Worm (Caenorhabditis elegans): ENCODE measurements around the gene pot-2.

pot-2 gene

DNA sequence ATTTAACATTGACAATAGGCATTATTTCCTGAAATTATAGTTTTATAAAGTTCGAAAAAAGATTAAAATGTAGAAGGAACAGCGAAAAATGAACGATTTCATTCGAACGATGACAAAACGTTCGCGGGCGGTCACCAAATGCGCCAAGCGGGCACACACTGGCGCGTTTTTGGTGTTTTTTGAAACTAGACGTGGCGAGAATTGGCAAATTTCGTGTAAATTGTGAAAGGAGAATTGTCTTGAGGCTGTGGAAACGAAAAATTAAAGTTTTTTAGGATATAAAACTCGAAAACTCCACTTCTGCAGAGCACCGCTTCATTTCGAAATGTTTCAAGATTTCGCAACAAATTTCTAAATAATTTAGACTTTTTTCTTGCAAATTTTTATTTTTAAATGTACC is 35.3 kb upstream of the pot-2 start, which contains the start of gene usp-14 (continued):
- no peak for TF ChIP-seq egl-27 (tag; optimal IDR thresholded peaks at IDR 0.05)
- TF ChIP-seq elt-1 (tag; optimal IDR thresholded peaks at IDR 0.05), result no peak
- peak; percentile 55 for TF ChIP-seq lin-15B (tag; optimal IDR thresholded peaks at IDR 0.05)
- no peak for TF ChIP-seq nhr-67 (tag; optimal IDR thresholded peaks at IDR 0.05)
- no peak for TF ChIP-seq R02D3.7 (tag; optimal IDR thresholded peaks at IDR 0.05)
- TF ChIP-seq ztf-11 (tag; optimal IDR thresholded peaks at IDR 0.05), result no peak
- no peak for TF ChIP-seq ceh-28 (tag; optimal IDR thresholded peaks at IDR 0.05)
- TF ChIP-seq ZK546.5 (tag; optimal IDR thresholded peaks at IDR 0.05), result no peak
- TF ChIP-seq unc-39 (tag; optimal IDR thresholded peaks at IDR 0.05), result no peak
- no peak for TF ChIP-seq fkh-2 (tag; optimal IDR thresholded peaks at IDR 0.05)
- TF ChIP-seq nhr-25 (tag; optimal IDR thresholded peaks at IDR 0.05), result peak; percentile 48
- TF ChIP-seq nhr-43 (tag; optimal IDR thresholded peaks at IDR 0.05; ENCODE audit: poor library complexity, severe bottlenecking), result peak; percentile 27
- no peak for TF ChIP-seq ceh-9 (tag; optimal IDR thresholded peaks at IDR 0.05)
- no peak for TF ChIP-seq sea-2 (GFP tag; optimal IDR thresholded peaks at IDR 0.05)
- no peak for TF ChIP-seq mdl-1 (tag; optimal IDR thresholded peaks at IDR 0.05)
- no peak for TF ChIP-seq ceh-16 (tag; optimal IDR thresholded peaks at IDR 0.05)
- TF ChIP-seq snpc-4 (tag; optimal IDR thresholded peaks at IDR 0.05), result peak; percentile 74
- no peak for TF ChIP-seq eor-1 (tag; optimal IDR thresholded peaks at IDR 0.05)
- TF ChIP-seq ama-1 (optimal IDR thresholded peaks at IDR 0.05), result no peak
- TF ChIP-seq nhr-76 (tag; optimal IDR thresholded peaks at IDR 0.05), result no peak
- TF ChIP-seq elt-2 (tag; optimal IDR thresholded peaks at IDR 0.05), result peak; percentile 13
- TF ChIP-seq skn-1 (tag; optimal IDR thresholded peaks at IDR 0.05), result peak; percentile 77
- peak; percentile 29 for TF ChIP-seq nhr-23 (tag; optimal IDR thresholded peaks at IDR 0.05)
- TF ChIP-seq nhr-77 (tag; optimal IDR thresholded peaks at IDR 0.05), result peak; percentile 28
- no peak for TF ChIP-seq fos-1 (tag; optimal IDR thresholded peaks at IDR 0.05)
- no peak for TF ChIP-seq nhr-12 (tag; optimal IDR thresholded peaks at IDR 0.05)
- TF ChIP-seq jun-1 (tag; optimal IDR thresholded peaks at IDR 0.05), result no peak
- TF ChIP-seq mml-1 (tag; optimal IDR thresholded peaks at IDR 0.05), result no peak
- TF ChIP-seq fkh-10 (GFP tag; optimal IDR thresholded peaks at IDR 0.05), result no peak
- TF ChIP-seq nhr-28 (tag; optimal IDR thresholded peaks at IDR 0.05), result no peak

DNA sequence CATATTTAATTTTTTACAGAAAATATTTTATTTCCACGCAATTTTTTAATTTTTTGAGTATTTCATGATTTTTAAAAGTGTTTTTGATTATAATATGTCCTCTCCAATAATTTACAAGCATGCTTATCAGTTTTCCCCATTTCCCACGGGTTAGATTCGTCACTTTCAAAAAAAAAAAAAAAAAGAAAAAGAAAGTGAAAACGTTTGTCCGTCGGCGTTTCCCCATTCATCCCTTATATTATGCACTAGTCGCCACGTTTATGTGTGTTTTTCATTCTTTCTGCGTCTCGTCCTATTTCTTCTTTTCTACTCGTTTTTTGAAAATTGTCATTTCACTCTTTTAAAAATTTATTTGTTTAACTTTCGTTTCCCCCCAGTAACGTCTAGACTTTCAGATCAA is 34.6 kb upstream of the pot-2 start, which contains the start of gene vnut-1:
vnut-1 (plus strand) TSS at position 396 of the 400 bp plus-strand sequence.
- TF ChIP-seq zag-1 (tag; optimal IDR thresholded peaks at IDR 0.05) (no peak), nhr-23 (tag; optimal IDR thresholded peaks at IDR 0.05) (peak; percentile 63), unc-62 (GFP tag; optimal IDR thresholded peaks at IDR 0.05) (no peak), nhr-76 (tag; optimal IDR thresholded peaks at IDR 0.05) (no peak), nhr-25 (tag; optimal IDR thresholded peaks at IDR 0.05) (peak; percentile 9), ceh-9 (tag; optimal IDR thresholded peaks at IDR 0.05) (no peak), ztf-4 (tag; optimal IDR thresholded peaks at IDR 0.05) (no peak), snpc-4 (tag; optimal IDR thresholded peaks at IDR 0.05) (peak; percentile 60), lin-15B (tag; optimal IDR thresholded peaks at IDR 0.05) (peak; percentile 9), sea-2 (GFP tag; optimal IDR thresholded peaks at IDR 0.05) (no peak), hmg-11 (tag; optimal IDR thresholded peaks at IDR 0.05) (peak; percentile 38), nfya-1 (tag; optimal IDR thresholded peaks at IDR 0.05; ENCODE audit: insufficient read depth) (peak; percentile 24), daf-12 (tag; optimal IDR thresholded peaks at IDR 0.05) (no peak), nhr-28 (tag; optimal IDR thresholded peaks at IDR 0.05) (no peak), ceh-82 (tag; optimal IDR thresholded peaks at IDR 0.05) (no peak), ama-1 (optimal IDR thresholded peaks at IDR 0.05) (no peak), ceh-16 (tag; optimal IDR thresholded peaks at IDR 0.05) (no peak), elt-2 (tag; optimal IDR thresholded peaks at IDR 0.05) (peak; percentile 80), nhr-67 (tag; optimal IDR thresholded peaks at IDR 0.05) (no peak), ZK546.5 (tag; optimal IDR thresholded peaks at IDR 0.05) (no peak), elt-3 (tag; optimal IDR thresholded peaks at IDR 0.05) (no peak), nhr-77 (tag; optimal IDR thresholded peaks at IDR 0.05) (no peak), nhr-43 (tag; optimal IDR thresholded peaks at IDR 0.05; ENCODE audit: poor library complexity, severe bottlenecking) (peak; percentile 29), pqm-1 (tag; optimal IDR thresholded peaks at IDR 0.05) (peak; percentile 67), pha-4 (tag; optimal IDR thresholded peaks at IDR 0.05) (peak; percentile 50)

ce11 chrII:14492592-14493196 is 31.3 kb upstream of the pot-2 start:
- no peak for TF ChIP-seq nhr-76 (tag; optimal IDR thresholded peaks at IDR 0.05)
- peak; percentile 85 for TF ChIP-seq ama-1 (optimal IDR thresholded peaks at IDR 0.05)
